Fruit fly (Drosophila melanogaster) whole organism, pupa: ENCODE results near the gene Trf5.

Experiments
- CG10348 ChIP-seq: fragments of 200-800 bp; sonication (Bioruptor generic); IDR thresholded peaks from 2 replicates; pipeline ENCODE4 v1.3.6; 2022; ENCODE audit warnings: missing biosample characterization, missing genetic modification characterization
- CG12605 ChIP-seq: fragments of 200-800 bp; sonication (Bioruptor generic); IDR thresholded peaks from 2 replicates; pipeline ENCODE4 v1.3.6; 2022; ENCODE audit warnings: missing biosample characterization, missing genetic modification characterization
- CG13204 ChIP-seq: fragments of 200-800 bp; sonication (Bioruptor generic); optimal IDR thresholded peaks from 2 replicates; lab custom pipeline; 2018; ENCODE audit warnings: missing biosample characterization, mild to moderate bottlenecking, missing genetic modification characterization, moderate library complexity
- CG14655 ChIP-seq: fragments of 200-800 bp; sonication (Bioruptor generic); optimal IDR thresholded peaks from 3 replicates; lab custom pipeline; 2017; ENCODE audit warnings: mild to moderate bottlenecking, missing biosample characterization, missing genetic modification reagents, missing genetic modification characterization
- CG15710 ChIP-seq: fragments of 200-800 bp; sonication (Bioruptor generic); optimal IDR thresholded peaks from 2 replicates; lab custom pipeline; 2018; ENCODE audit warnings: missing biosample characterization, mild to moderate bottlenecking, missing genetic modification characterization, moderate library complexity
- CG17806 ChIP-seq: fragments of 200-800 bp; sonication (Bioruptor generic); optimal IDR thresholded peaks from 2 replicates; lab custom pipeline; 2018; ENCODE audit warnings: missing biosample characterization, mild to moderate bottlenecking, missing genetic modification characterization, moderate library complexity
- CG32121 ChIP-seq: fragments of 200-800 bp; sonication (Bioruptor generic); IDR thresholded peaks from 2 replicates; pipeline ENCODE4 v1.3.6; 2022; ENCODE audit warnings: missing biosample characterization, missing genetic modification characterization
- CG34367 ChIP-seq: fragments of 200-800 bp; sonication (Bioruptor generic); optimal IDR thresholded peaks from 2 replicates; lab custom pipeline; 2018; ENCODE audit warnings: missing biosample characterization, mild to moderate bottlenecking, missing genetic modification characterization
- CG4496 ChIP-seq: fragments of 200-800 bp; sonication (Bioruptor generic); IDR thresholded peaks from 3 replicates; pipeline ENCODE4 v1.3.6; 2022; ENCODE audit warnings: missing biosample characterization, missing genetic modification characterization
- CG8159 ChIP-seq: fragments of 200-800 bp; sonication (Bioruptor generic); optimal IDR thresholded peaks from 3 replicates; lab custom pipeline; 2018; ENCODE audit warnings: missing biosample characterization, mild to moderate bottlenecking, missing genetic modification characterization, moderate library complexity
- CG8301 ChIP-seq: fragments of 200-800 bp; sonication (Bioruptor generic); optimal IDR thresholded peaks from 2 replicates; lab custom pipeline; 2018; ENCODE audit warnings: missing biosample characterization, mild to moderate bottlenecking, missing genetic modification characterization
- CG9948 ChIP-seq: fragments of 200-800 bp; sonication (Bioruptor generic); optimal IDR thresholded peaks from 2 replicates; lab custom pipeline; 2018; ENCODE audit warnings: missing biosample characterization, mild to moderate bottlenecking, missing genetic modification characterization, moderate library complexity
- D1 ChIP-seq: fragments of 200-800 bp; sonication (Bioruptor generic); optimal IDR thresholded peaks from 2 replicates; lab custom pipeline; 2018; ENCODE audit warnings: missing biosample characterization, mild to moderate bottlenecking, missing genetic modification characterization, moderate library complexity
- EcR ChIP-seq: fragments of 200-800 bp; sonication (Bioruptor generic); optimal IDR thresholded peaks from 3 replicates; lab custom pipeline; 2019; ENCODE audit warnings: missing biosample characterization, missing genetic modification characterization, mild to moderate bottlenecking, moderate library complexity, missing genetic modification reagents
- Ets98B ChIP-seq: fragments of 200-800 bp; sonication (Bioruptor generic); IDR thresholded peaks from 2 replicates; pipeline ENCODE4 v1.3.6; 2022; ENCODE audit warnings: missing biosample characterization, missing genetic modification characterization
- Pif1A ChIP-seq: fragments of 200-800 bp; sonication (Bioruptor generic); optimal IDR thresholded peaks from 3 replicates; lab custom pipeline; 2016; ENCODE audit warnings: missing biosample characterization, missing genetic modification characterization
- Pif1B ChIP-seq: fragments of 200-800 bp; sonication (Bioruptor generic); optimal IDR thresholded peaks from 3 replicates; lab custom pipeline; 2016; ENCODE audit warnings: missing biosample characterization, missing genetic modification characterization
- Snoo ChIP-seq: fragments of 200-800 bp; sonication (Bioruptor generic); optimal IDR thresholded peaks from 3 replicates; lab custom pipeline; 2017; ENCODE audit warnings: missing biosample characterization, mild to moderate bottlenecking, missing genetic modification characterization, inconsistent platforms
- fd96Ca ChIP-seq: fragments of 200-800 bp; sonication (Bioruptor generic); IDR thresholded peaks from 3 replicates; pipeline ENCODE4 v1.3.6; 2022; ENCODE audit warnings: missing biosample characterization, missing genetic modification characterization
- gl ChIP-seq: fragments of 200-800 bp; sonication (Bioruptor generic); optimal IDR thresholded peaks from 2 replicates; lab custom pipeline; 2018; ENCODE audit warnings: missing biosample characterization, mild to moderate bottlenecking, missing genetic modification characterization
- rn ChIP-seq: fragments of 200-800 bp; sonication (Bioruptor generic); IDR thresholded peaks from 2 replicates; pipeline ENCODE4 v1.3.6; 2022; ENCODE audit warnings: missing biosample characterization, missing genetic modification characterization

Trf5 gene

dm6 chr2L:2696337-2696736 is at the start of gene Trf5:
Gene Trf5 (minus strand): TSS chr2L:2696437.
- TF ChIP-seq CG4496 (no peak), D1 (tag; lab: Kevin White, UChicago) (no peak), Ets98B (GFP tag; lab: Robert Waterston, UW) (no peak), gl (no peak), CG8301 (tag; lab: Kevin White, UChicago) (no peak), CG8159 (tag; lab: Kevin White, UChicago) (no peak), CG14655 (no peak), CG9948 (no peak), Pif1B (GFP tag; lab: Kevin White, UChicago) (no peak)
- TF ChIP-seq, all 21 proteins: peak for 0

DNA sequence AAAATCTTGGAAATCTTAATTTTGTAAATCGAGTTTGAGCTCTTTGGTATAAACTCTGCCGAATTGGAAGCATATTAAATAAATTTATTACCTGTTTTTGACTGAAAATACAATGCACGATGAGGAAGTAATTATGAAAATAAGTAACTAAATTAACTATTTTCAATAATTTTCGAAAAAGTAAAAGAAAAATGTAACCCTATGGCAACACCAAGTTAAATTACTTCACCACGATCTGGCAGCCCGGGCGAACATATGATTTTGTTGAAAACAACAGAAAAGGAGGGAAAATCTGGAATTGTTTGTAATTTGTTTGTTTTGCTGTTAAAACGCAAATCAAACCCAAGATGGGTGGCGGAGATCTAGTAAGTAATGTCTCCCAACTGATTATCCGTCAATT is 48.6 kb upstream of the Trf5 start, which contains the start of the genes CG9961 and Cwc25:
Gene CG9961 (minus strand): TSS at position 83 of the 400 bp plus-strand sequence.
Gene Cwc25 (plus strand): TSS at position 247 of the 400 bp plus-strand sequence.
- no peak for TF ChIP-seq D1 (tag; lab: Kevin White, UChicago)
- TF ChIP-seq CG8159 (tag; lab: Kevin White, UChicago), result peak; percentile 20
- no peak for TF ChIP-seq CG12605 (GFP tag; lab: Robert Waterston, UW)
- no peak for TF ChIP-seq Pif1B (GFP tag; lab: Kevin White, UChicago)
- no peak for TF ChIP-seq CG10348 (GFP tag; lab: Robert Waterston, UW)
- TF ChIP-seq, all 21 proteins: peak for 1

- TF ChIP-seq CG10348 (GFP tag; lab: Robert Waterston, UW) (no peak), EcR (GFP tag; lab: Kevin White, UChicago) (peak; percentile 48)
Observed at dm6 chr2L:2739820-2740230, 43.6 kb upstream of the Trf5 start, which contains the start of gene Hrs. Gene Hrs (plus strand): TSS chr2L:2739986.

dm6 chr2L:2737561-2737960 is 41.3 kb upstream of the Trf5 start:
- TF ChIP-seq CG8301 (tag; lab: Kevin White, UChicago), result no peak
- no peak for TF ChIP-seq CG15710 (tag; lab: Kevin White, UChicago)
- TF ChIP-seq EcR (GFP tag; lab: Kevin White, UChicago), result peak; percentile 95

- TF ChIP-seq Pif1A (GFP tag; lab: Kevin White, UChicago), result no peak
- peak; percentile 35 for TF ChIP-seq EcR (GFP tag; lab: Kevin White, UChicago)
- TF ChIP-seq fd96Ca, result no peak
- no peak for TF ChIP-seq Ets98B (GFP tag; lab: Robert Waterston, UW)
- TF ChIP-seq gl, result no peak
- TF ChIP-seq CG32121 (GFP tag; lab: Robert Waterston, UW), result no peak
- no peak for TF ChIP-seq CG10348 (GFP tag; lab: Robert Waterston, UW)
Observed at dm6 chr2L:2735539-2735938, 39.3 kb upstream of the Trf5 start.

DNA sequence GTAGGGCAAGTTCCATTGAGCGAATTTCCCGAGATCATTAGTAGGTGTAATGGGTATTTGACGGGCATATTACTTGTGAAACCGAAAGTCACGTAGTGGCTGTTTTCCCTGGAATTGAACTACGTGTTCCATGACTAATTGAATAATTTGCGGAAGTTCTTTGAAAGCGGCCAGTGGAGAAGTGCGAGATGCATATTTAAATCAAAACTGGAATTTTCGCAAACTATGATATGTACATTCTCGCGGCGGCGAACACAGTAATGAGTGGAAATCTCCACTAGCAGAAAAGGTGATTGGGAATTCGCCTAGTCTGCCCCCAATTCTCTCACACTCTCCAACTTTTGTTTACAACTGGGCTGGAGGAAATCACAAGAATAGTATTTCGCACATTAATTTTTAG is 38.7 kb upstream of the Trf5 start:
- TF ChIP-seq CG4496 (0 out of 3 replicates have a peak, but pooled peaks have one; percentile 14), fd96Ca (no peak), CG14655 (peak; percentile 24), CG9948 (peak; percentile 23), CG8159 (tag; lab: Kevin White, UChicago) (peak; percentile 32), CG15710 (tag; lab: Kevin White, UChicago) (peak; percentile 19)

DNA sequence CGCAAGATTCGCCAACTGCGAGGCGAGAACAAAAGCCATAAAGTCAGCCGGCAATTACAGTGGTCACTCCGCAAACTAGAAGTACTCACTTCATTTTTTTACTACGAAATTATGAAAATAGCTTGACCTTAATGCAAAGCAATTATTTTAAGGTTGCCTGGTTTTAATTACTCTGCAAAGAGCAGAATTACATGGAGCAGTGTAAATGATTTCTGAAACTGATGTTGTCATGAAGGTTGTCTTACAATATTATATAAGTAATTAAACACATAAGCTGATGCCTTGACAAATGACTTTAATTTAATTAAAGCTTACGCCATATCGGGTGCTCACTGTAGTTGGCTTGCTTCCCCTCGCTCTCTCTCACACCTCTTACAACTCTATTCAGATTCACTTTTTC is 38.0 kb upstream of the Trf5 start:
- peak; percentile 83 for TF ChIP-seq CG4496
- TF ChIP-seq CG9948, result peak; percentile 85
- peak; percentile 48; the same call in 1 of the 2 replicates for TF ChIP-seq rn (GFP tag; lab: Robert Waterston, UW)
- TF ChIP-seq CG15710 (tag; lab: Kevin White, UChicago), result peak; percentile 90
- TF ChIP-seq CG32121 (GFP tag; lab: Robert Waterston, UW), result peak; percentile 77; the same call in 1 of the 2 replicates
- peak; percentile 68 for TF ChIP-seq CG13204 (GFP tag; lab: Kevin White, UChicago)
- TF ChIP-seq CG34367 (tag; lab: Kevin White, UChicago), result peak; percentile 79
- TF ChIP-seq gl, result peak; percentile 70
- peak; percentile 32 for TF ChIP-seq Ets98B (GFP tag; lab: Robert Waterston, UW)
- no peak for TF ChIP-seq CG10348 (GFP tag; lab: Robert Waterston, UW)
- TF ChIP-seq CG14655, result peak; percentile 92
- TF ChIP-seq Snoo (tag; lab: Kevin White, UChicago), result peak; percentile 45
- peak; percentile 76 for TF ChIP-seq fd96Ca
- TF ChIP-seq Pif1B (GFP tag; lab: Kevin White, UChicago), result peak; percentile 80
- peak; percentile 87 for TF ChIP-seq CG8301 (tag; lab: Kevin White, UChicago)
- peak; percentile 93 for TF ChIP-seq CG8159 (tag; lab: Kevin White, UChicago)
- no peak for TF ChIP-seq CG12605 (GFP tag; lab: Robert Waterston, UW)
- peak; percentile 86 for TF ChIP-seq CG17806
- TF ChIP-seq Pif1A (GFP tag; lab: Kevin White, UChicago), result peak; percentile 79
- no peak for TF ChIP-seq EcR (GFP tag; lab: Kevin White, UChicago)
- TF ChIP-seq D1 (tag; lab: Kevin White, UChicago), result no peak
